Worm (Caenorhabditis elegans) whole organism, L1 larva: Measurements from ENCODE around the gene C52B9.4.

ENCODE experiments used
- C16A3.4 ChIP-seq: fragments of 150-350 bp; optimal IDR thresholded peaks from 2 replicates; lab custom pipeline; 2014; ENCODE audit warnings: missing biosample characterization, missing genetic modification characterization
- C34B4.2 ChIP-seq: sonication (generic microtip); optimal IDR thresholded peaks from 2 replicates; lab custom pipeline; 2017; ENCODE audit warnings: mild to moderate bottlenecking, missing genetic modification characterization, missing compliant biosample characterization
- alr-1 ChIP-seq: fragments of 200-800 bp; sonication (Bioruptor generic); optimal IDR thresholded peaks from 2 replicates; lab custom pipeline; 2018; ENCODE audit warnings: borderline replicate concordance, mild to moderate bottlenecking, missing genetic modification characterization, missing compliant biosample characterization
- ceh-8 ChIP-seq: fragments of 200-800 bp; sonication (Bioruptor generic); optimal IDR thresholded peaks from 2 replicates; lab custom pipeline; 2018; ENCODE audit warnings: mild to moderate bottlenecking, missing genetic modification characterization, moderate library complexity, missing compliant biosample characterization
- dpl-1 ChIP-seq, 3 experiments: fragments of 150-350 bp in 2 of 3; sonication (generic microtip) in 1 of 3; optimal IDR thresholded peaks; 2 replicates each; lab custom pipeline; 2014 to 2017; ENCODE audit warnings: missing biosample characterization in 3 of 3, missing genetic modification characterization in 3 of 3, missing genetic modification reagents in 3 of 3
- efl-1 ChIP-seq, 4 experiments: fragments of 150-350 bp; optimal IDR thresholded peaks in 3 of 4; peaks in 1 of 4; 1 replicate in 1 of 4; 2 replicates in 3 of 4; lab custom pipeline; 2014; ENCODE audit warnings: missing biosample characterization in 2 of 4, missing genetic modification characterization in 2 of 4, missing genetic modification reagents in 2 of 4
- efl-3 ChIP-seq: fragments of 200-800 bp; sonication (Bioruptor generic); optimal IDR thresholded peaks from 2 replicates; lab custom pipeline; 2018; ENCODE audit warnings: mild to moderate bottlenecking, missing genetic modification characterization, missing compliant biosample characterization
- egl-13 ChIP-seq: sonication (generic microtip); optimal IDR thresholded peaks from 2 replicates; lab custom pipeline; 2016; ENCODE audit warnings: missing genotype, missing genetic modification reagents, missing genetic modification characterization, missing compliant biosample characterization
- egl-27 ChIP-seq, 2 experiments: fragments of 150-350 bp in 1 of 2; sonication (generic microtip); optimal IDR thresholded peaks; 3 replicates each; lab custom pipeline; 2017 to 2018; ENCODE audit warnings: missing biosample characterization in 2 of 2, missing genetic modification characterization in 2 of 2, missing genetic modification reagents in 2 of 2
- elt-2 ChIP-seq: sonication (generic microtip); optimal IDR thresholded peaks from 2 replicates; lab custom pipeline; 2016; ENCODE audit warnings: missing genetic modification characterization, mild to moderate bottlenecking, inconsistent platforms, missing compliant biosample characterization, missing genetic modification reagents
- ets-5 ChIP-seq: fragments of 200-800 bp; sonication (Bioruptor generic); IDR thresholded peaks from 2 replicates; pipeline ENCODE4 v1.3.6; 2022; ENCODE audit warnings: missing genetic modification characterization, missing compliant biosample characterization
- fkh-4 ChIP-seq: sonication (generic microtip); optimal IDR thresholded peaks from 2 replicates; lab custom pipeline; 2016; ENCODE audit warnings: missing compliant biosample characterization, missing genetic modification characterization, borderline replicate concordance
- fkh-8 ChIP-seq: sonication (generic microtip); optimal IDR thresholded peaks from 2 replicates; lab custom pipeline; 2016; ENCODE audit warnings: mild to moderate bottlenecking, missing genetic modification characterization, missing compliant biosample characterization
- isw-1 ChIP-seq: fragments of 200-800 bp; sonication (Bioruptor generic); IDR thresholded peaks from 2 replicates; pipeline ENCODE4 v1.3.6; 2022; ENCODE audit warnings: missing genetic modification characterization, missing compliant biosample characterization
- jun-1 ChIP-seq: fragments of 150-350 bp; optimal IDR thresholded peaks from 2 replicates; lab custom pipeline; 2014; ENCODE audit warnings: missing biosample characterization, missing genetic modification reagents, missing genetic modification characterization
- lin-35 ChIP-seq, 2 experiments: fragments of 150-350 bp; optimal IDR thresholded peaks; 2 replicates each; lab custom pipeline; 2014; ENCODE audit warnings: missing biosample characterization in 2 of 2, missing genetic modification characterization in 2 of 2, missing genetic modification reagents in 2 of 2
- lir-3 ChIP-seq: sonication (generic microtip); optimal IDR thresholded peaks from 2 replicates; lab custom pipeline; 2016; ENCODE audit warnings: mild to moderate bottlenecking, missing genetic modification characterization, moderate library complexity, missing compliant biosample characterization; ENCODE audit not compliant: poor library complexity
- mdl-1 ChIP-seq, 2 experiments: fragments of 150-350 bp; optimal IDR thresholded peaks; 2 replicates each; lab custom pipeline; 2014 to 2017; ENCODE audit warnings: missing biosample characterization in 2 of 2, missing genetic modification characterization in 2 of 2, inconsistent platforms in 1 of 2
- nhr-11 ChIP-seq: fragments of 150-350 bp; optimal IDR thresholded peaks from 2 replicates; lab custom pipeline; 2014; ENCODE audit warnings: missing biosample characterization, missing genetic modification characterization
- nhr-237 ChIP-seq: fragments of 150-350 bp; optimal IDR thresholded peaks from 2 replicates; lab custom pipeline; 2014; ENCODE audit warnings: missing biosample characterization, missing genetic modification characterization
- nhr-47 ChIP-seq: sonication (generic microtip); optimal IDR thresholded peaks from 2 replicates; lab custom pipeline; 2016; ENCODE audit warnings: mild to moderate bottlenecking, missing genetic modification characterization, moderate library complexity, missing compliant biosample characterization
- nhr-71 ChIP-seq: sonication (generic microtip); optimal IDR thresholded peaks from 2 replicates; lab custom pipeline; 2016; ENCODE audit warnings: mild to moderate bottlenecking, missing genetic modification characterization, moderate library complexity, missing compliant biosample characterization
- nhr-77 ChIP-seq: fragments of 150-350 bp; optimal IDR thresholded peaks from 2 replicates; lab custom pipeline; 2014; ENCODE audit warnings: missing biosample characterization, missing genetic modification characterization
- nhr-84 ChIP-seq: sonication (generic microtip); optimal IDR thresholded peaks from 2 replicates; lab custom pipeline; 2017; ENCODE audit warnings: missing biosample characterization, missing genetic modification characterization
- nhr-85 ChIP-seq: sonication (generic microtip); peaks from one replicate; lab custom pipeline; 2016; ENCODE audit warnings: missing genetic modification characterization, inconsistent platforms, missing compliant biosample characterization
- pqm-1 ChIP-seq: sonication (generic microtip); optimal IDR thresholded peaks from 3 replicates; lab custom pipeline; 2017; ENCODE audit warnings: missing biosample characterization, missing genetic modification characterization
- rnt-1 ChIP-seq: sonication (generic microtip); optimal IDR thresholded peaks from 2 replicates; lab custom pipeline; 2016; ENCODE audit warnings: mild to moderate bottlenecking, missing genetic modification characterization, moderate library complexity, missing compliant biosample characterization
- tbx-2 ChIP-seq: sonication (generic microtip); optimal IDR thresholded peaks from 2 replicates; lab custom pipeline; 2016; ENCODE audit warnings: missing genetic modification characterization, missing compliant biosample characterization
- unc-86 ChIP-seq: sonication (generic microtip); optimal IDR thresholded peaks from 2 replicates; lab custom pipeline; 2016; ENCODE audit warnings: missing genetic modification characterization, missing compliant biosample characterization
- zag-1 ChIP-seq: fragments of 150-350 bp; optimal IDR thresholded peaks from 2 replicates; lab custom pipeline; 2014; ENCODE audit warnings: missing biosample characterization, missing genetic modification characterization

The C52B9.4 gene

ce11 chrX:4266178-4266931 lies 5.9 kb downstream of the C52B9.4 start (continued):
- TF ChIP-seq alr-1 (tag; lab: Kevin White, UChicago) (no peak), egl-13 (tag; lab: Kevin White, UChicago) (no peak), nhr-71 (tag; lab: Kevin White, UChicago) (peak; percentile 71), nhr-84 (tag; lab: Kevin White, UChicago) (no peak), ceh-8 (GFP tag; lab: Kevin White, UChicago) (no peak), unc-86 (tag; lab: Kevin White, UChicago) (no peak), ets-5 (GFP tag; lab: Robert Waterston, UW) (no peak), C34B4.2 (tag; lab: Kevin White, UChicago) (no peak), egl-27 (tag; optimal IDR thresholded peaks at IDR 0.05; lab: Kevin White, UChicago) (no peak)

- TF ChIP-seq elt-2 (tag; lab: Kevin White, UChicago) = peak; percentile 43
- TF ChIP-seq nhr-85 (tag; lab: Kevin White, UChicago) = no peak
- TF ChIP-seq, all 84 proteins: peak for 1
Measured at ce11 chrX:4268396-4268795, 7.9 kb downstream of the C52B9.4 start.

DNA sequence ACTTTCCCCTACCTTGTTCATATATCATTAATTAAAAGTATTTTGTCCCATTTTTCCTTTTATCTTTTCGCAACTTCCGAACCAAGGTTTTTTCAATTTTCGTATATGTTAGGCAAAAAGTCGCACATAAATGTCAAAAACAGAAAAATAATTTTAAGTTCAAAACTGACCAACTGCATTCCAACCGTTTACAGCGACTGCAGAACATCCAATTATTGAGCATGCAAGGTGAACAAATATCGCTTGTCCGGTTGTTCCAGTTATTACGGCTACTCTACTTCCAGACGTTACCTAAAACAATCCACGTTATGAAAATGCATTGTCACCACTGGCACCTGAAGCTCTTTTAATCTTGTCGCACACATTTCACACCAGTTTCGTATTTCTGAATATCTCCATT lies 13.2 kb downstream of the C52B9.4 start, which contains the start of gene C52B9.10:
TSS of gene C52B9.10 (plus strand) at position 301 of the 400 bp plus-strand sequence.
- TF ChIP-seq egl-27 (tag; optimal IDR thresholded peaks at IDR 0.05; lab: Kevin White, UChicago) (no peak), efl-1 (optimal IDR thresholded peaks at IDR 0.05; lab: Kevin White, UChicago) (no peak), efl-1 (GFP tag; optimal IDR thresholded peaks at IDR 0.05 in 1 of 2; lab: Kevin White, UChicago) (no peak), elt-2 (tag; lab: Kevin White, UChicago) (no peak), mdl-1 (tag; optimal IDR thresholded peaks at IDR 0.05; lab: Kevin White, UChicago) (no peak), nhr-237 (no peak), fkh-8 (tag; lab: Kevin White, UChicago) (no peak), dpl-1 (GFP tag; optimal IDR thresholded peaks at IDR 0.05; lab: Kevin White, UChicago) (no peak), nhr-47 (tag; lab: Kevin White, UChicago) (no peak), lir-3 (tag; lab: Kevin White, UChicago) (no peak), isw-1 (no peak), fkh-4 (no peak), tbx-2 (no peak)

- TF ChIP-seq efl-3 (GFP tag; lab: Kevin White, UChicago) (no peak), dpl-1 (GFP tag; optimal IDR thresholded peaks at IDR 0.05; lab: Kevin White, UChicago) (no peak), nhr-77 (tag; lab: Kevin White, UChicago) (no peak), nhr-11 (tag; lab: Kevin White, UChicago) (no peak)
Measured at ce11 chrX:4274116-4274515, 13.7 kb downstream of the C52B9.4 start, which contains the start of gene mec-18. Gene mec-18, minus strand, starts transcription at chrX:4274216.

ce11 chrX:4279294-4279782 lies 18.9 kb downstream of the C52B9.4 start, which contains the start of the genes twk-28 and ets-9:
Gene twk-28, minus strand, starts transcription at chrX:4279344.
Gene ets-9, plus strand, starts transcription at chrX:4279703.
- TF ChIP-seq zag-1 (tag; lab: Kevin White, UChicago) = no peak
- TF ChIP-seq rnt-1 (tag; lab: Kevin White, UChicago) = peak; percentile 30
- TF ChIP-seq lin-35 (GFP tag; optimal IDR thresholded peaks at IDR 0.05; lab: Kevin White, UChicago) = no peak

DNA sequence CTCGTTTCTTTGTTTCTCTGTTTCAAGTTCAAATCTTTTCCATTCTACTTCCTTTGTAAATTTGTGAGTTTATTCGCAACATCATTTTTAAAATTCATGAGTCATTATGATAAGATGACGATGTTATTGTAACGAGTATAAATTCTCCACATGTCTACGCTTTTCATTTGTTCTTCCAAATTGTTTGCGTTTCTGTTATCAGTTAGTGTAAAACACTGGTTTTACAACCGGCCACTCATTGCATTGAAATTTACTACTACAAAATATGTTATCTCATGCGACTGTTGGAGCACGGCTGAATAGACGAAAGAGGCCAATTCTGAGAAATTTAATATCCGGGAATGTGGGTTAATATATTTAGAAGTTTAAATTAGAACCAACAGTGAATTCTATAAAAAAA lies 21.9 kb downstream of the C52B9.4 start, which contains the start of gene C52B9.19:
TSS of gene C52B9.19 (plus strand) at position 176 of the 400 bp plus-strand sequence.
- peak; percentile 24 for TF ChIP-seq jun-1 (tag; lab: Kevin White, UChicago)
- TF ChIP-seq elt-2 (tag; lab: Kevin White, UChicago) = peak; percentile 71
- no peak for TF ChIP-seq nhr-11 (tag; lab: Kevin White, UChicago)
- TF ChIP-seq pqm-1 (tag; lab: Kevin White, UChicago) = peak; percentile 45
- no peak for TF ChIP-seq C16A3.4 (tag; lab: Kevin White, UChicago)
- TF ChIP-seq C34B4.2 (tag; lab: Kevin White, UChicago) = no peak
- no peak for TF ChIP-seq rnt-1 (tag; lab: Kevin White, UChicago)
